Worm (Caenorhabditis elegans) whole organism, early embryonic: ENCODE measurements around the gene osm-3.

ENCODE experiments used
- B0310.2 ChIP-seq: sonication (generic microtip); optimal IDR thresholded peaks from 2 replicates; lab custom pipeline; 2016; ENCODE audit warnings: mild to moderate bottlenecking, missing genetic modification characterization, missing compliant biosample characterization
- F13C5.2 ChIP-seq: sonication (generic microtip); optimal IDR thresholded peaks from 2 replicates; lab custom pipeline; 2017; ENCODE audit warnings: mild to moderate bottlenecking, missing genetic modification characterization, inconsistent platforms, missing compliant biosample characterization
- aly-1 ChIP-seq: sonication (generic microtip); optimal IDR thresholded peaks from 2 replicates; lab custom pipeline; 2016; ENCODE audit warnings: missing genetic modification characterization, missing compliant biosample characterization
- ama-1 ChIP-seq: fragments of 150-350 bp; optimal IDR thresholded peaks from 2 replicates; lab custom pipeline; 2014
- ceh-13 ChIP-seq: fragments of 200-800 bp; sonication (Bioruptor generic); optimal IDR thresholded peaks from 2 replicates; lab custom pipeline; 2018; ENCODE audit warnings: mild to moderate bottlenecking, missing genetic modification characterization, missing compliant biosample characterization
- ceh-36 ChIP-seq: sonication (generic microtip); optimal IDR thresholded peaks from 2 replicates; lab custom pipeline; 2016; ENCODE audit warnings: missing genetic modification characterization, inconsistent platforms, missing compliant biosample characterization
- ets-7 ChIP-seq: sonication (generic microtip); optimal IDR thresholded peaks from 2 replicates; lab custom pipeline; 2016; ENCODE audit warnings: missing genotype, missing genetic modification characterization, missing compliant biosample characterization
- flt-1 ChIP-seq: fragments of 200-800 bp; sonication (Bioruptor generic); IDR thresholded peaks from 2 replicates; pipeline ENCODE4 v1.3.6; 2022; ENCODE audit warnings: missing genetic modification characterization, missing compliant biosample characterization
- hmbx-1 ChIP-seq: sonication (generic microtip); optimal IDR thresholded peaks from 2 replicates; lab custom pipeline; 2016; ENCODE audit warnings: mild to moderate bottlenecking, missing genetic modification characterization, missing compliant biosample characterization
- hmg-4 ChIP-seq: fragments of 200-800 bp; sonication (Bioruptor generic); optimal IDR thresholded peaks from 2 replicates; lab custom pipeline; 2018; ENCODE audit warnings: mild to moderate bottlenecking, missing genetic modification characterization, missing compliant biosample characterization
- hnd-1 ChIP-seq: sonication (generic microtip); optimal IDR thresholded peaks from 2 replicates; lab custom pipeline; 2016; ENCODE audit warnings: missing genetic modification characterization, missing compliant biosample characterization
- pes-1 ChIP-seq: fragments of 200-800 bp; sonication (Bioruptor generic); IDR thresholded peaks from 2 replicates; pipeline ENCODE4 v1.3.6; 2022; ENCODE audit warnings: missing genetic modification reagents, missing genetic modification characterization, missing compliant biosample characterization
- scrt-1 ChIP-seq: fragments of 200-800 bp; sonication (Bioruptor generic); IDR thresholded peaks from 2 replicates; pipeline ENCODE4 v1.3.6; 2022; ENCODE audit warnings: missing genetic modification characterization, missing compliant biosample characterization
- sea-1 ChIP-seq: fragments of 200-800 bp; sonication (Bioruptor generic); conservative IDR thresholded peaks from 2 replicates; pipeline ENCODE4 v1.3.6; 2022; ENCODE audit warnings: missing genetic modification characterization, missing compliant biosample characterization
- tbx-11 ChIP-seq: fragments of 200-800 bp; sonication (Bioruptor generic); IDR thresholded peaks from 2 replicates; pipeline ENCODE4 v1.3.6; 2022; ENCODE audit warnings: missing genetic modification characterization, missing compliant biosample characterization
- tbx-37 ChIP-seq: fragments of 200-800 bp; sonication (Bioruptor generic); conservative IDR thresholded peaks from 2 replicates; pipeline ENCODE4 v1.3.6; 2022; ENCODE audit warnings: missing genetic modification reagents, missing genetic modification characterization, missing compliant biosample characterization
- tra-4 ChIP-seq: sonication (generic microtip); optimal IDR thresholded peaks from 2 replicates; lab custom pipeline; 2017; ENCODE audit warnings: missing genetic modification characterization, missing compliant biosample characterization

The osm-3 gene

ce11 chrIV:3824720-3825119 lies 23.9 kb upstream of the osm-3 start:
- no peak for TF ChIP-seq hmbx-1
- TF ChIP-seq flt-1, result no peak
- TF ChIP-seq ceh-13, result no peak
- no peak for TF ChIP-seq sea-1 (GFP tag; lab: Robert Waterston, UW)
- TF ChIP-seq tbx-37 (GFP tag; lab: Robert Waterston, UW), result no peak
- TF ChIP-seq scrt-1 (GFP tag; lab: Robert Waterston, UW), result no peak
- TF ChIP-seq tra-4 (tag; lab: Kevin White, UChicago), result no peak
- TF ChIP-seq pes-1 (GFP tag; lab: Robert Waterston, UW), result no peak
- peak; percentile 18 for TF ChIP-seq F13C5.2
- TF ChIP-seq hmg-4 (GFP tag; lab: Kevin White, UChicago), result peak; percentile 20

- TF ChIP-seq hmbx-1 (no peak), flt-1 (no peak), scrt-1 (GFP tag; lab: Robert Waterston, UW) (no peak), ceh-36 (tag; lab: Kevin White, UChicago) (no peak), B0310.2 (no peak), sea-1 (GFP tag; lab: Robert Waterston, UW) (no peak), hnd-1 (no peak), tbx-11 (GFP tag; lab: Robert Waterston, UW) (no peak), aly-1 (tag; lab: Kevin White, UChicago) (no peak), tra-4 (tag; lab: Kevin White, UChicago) (no peak), hmg-4 (GFP tag; lab: Kevin White, UChicago) (no peak), ceh-13 (no peak), ets-7 (tag; lab: Kevin White, UChicago) (no peak)
These were observed 20.7 kb upstream of the osm-3 start for ce11 chrIV:3821554-3821953.

ce11 chrIV:3820133-3820532 lies 19.3 kb upstream of the osm-3 start:
- TF ChIP-seq B0310.2 (no peak), sea-1 (GFP tag; lab: Robert Waterston, UW) (no peak), flt-1 (no peak), aly-1 (tag; lab: Kevin White, UChicago) (no peak), ceh-36 (tag; lab: Kevin White, UChicago) (no peak), scrt-1 (GFP tag; lab: Robert Waterston, UW) (no peak), pes-1 (GFP tag; lab: Robert Waterston, UW) (no peak), hmbx-1 (no peak), ets-7 (tag; lab: Kevin White, UChicago) (no peak), hnd-1 (no peak), tbx-37 (GFP tag; lab: Robert Waterston, UW) (no peak), F13C5.2 (no peak), hmg-4 (GFP tag; lab: Kevin White, UChicago) (no peak), tra-4 (tag; lab: Kevin White, UChicago) (no peak), tbx-11 (GFP tag; lab: Robert Waterston, UW) (no peak), ceh-13 (no peak), ama-1 (no peak)

ce11 chrIV:3819278-3819777 lies 18.5 kb upstream of the osm-3 start, which contains the start of gene bris-1:
Gene bris-1 (minus strand): TSS chrIV:3819328.
- TF ChIP-seq ceh-13 (no peak), tra-4 (tag; lab: Kevin White, UChicago) (no peak), hnd-1 (no peak), sea-1 (GFP tag; lab: Robert Waterston, UW) (no peak), flt-1 (no peak), scrt-1 (GFP tag; lab: Robert Waterston, UW) (no peak), pes-1 (GFP tag; lab: Robert Waterston, UW) (no peak), tbx-37 (GFP tag; lab: Robert Waterston, UW) (no peak), hmg-4 (GFP tag; lab: Kevin White, UChicago) (no peak), hmbx-1 (no peak), ceh-36 (tag; lab: Kevin White, UChicago) (no peak), B0310.2 (no peak), ama-1 (no peak), ets-7 (tag; lab: Kevin White, UChicago) (no peak)

- TF ChIP-seq tbx-37 (GFP tag; lab: Robert Waterston, UW) (no peak), hmbx-1 (no peak), B0310.2 (no peak), ama-1 (no peak), hnd-1 (no peak), flt-1 (no peak), pes-1 (GFP tag; lab: Robert Waterston, UW) (no peak), ets-7 (tag; lab: Kevin White, UChicago) (no peak), F13C5.2 (no peak), sea-1 (GFP tag; lab: Robert Waterston, UW) (no peak), ceh-36 (tag; lab: Kevin White, UChicago) (no peak), ceh-13 (no peak), tbx-11 (GFP tag; lab: Robert Waterston, UW) (no peak), hmg-4 (GFP tag; lab: Kevin White, UChicago) (no peak)
These were observed 16.4 kb upstream of the osm-3 start for ce11 chrIV:3817253-3817652.

- TF ChIP-seq B0310.2 (no peak), F13C5.2 (no peak), ceh-13 (no peak), ceh-36 (tag; lab: Kevin White, UChicago) (no peak), flt-1 (no peak), tbx-11 (GFP tag; lab: Robert Waterston, UW) (no peak), hnd-1 (no peak), sea-1 (GFP tag; lab: Robert Waterston, UW) (no peak), ama-1 (no peak), ets-7 (tag; lab: Kevin White, UChicago) (no peak), aly-1 (tag; lab: Kevin White, UChicago) (no peak), tra-4 (tag; lab: Kevin White, UChicago) (no peak), hmg-4 (GFP tag; lab: Kevin White, UChicago) (no peak), pes-1 (GFP tag; lab: Robert Waterston, UW) (no peak), tbx-37 (GFP tag; lab: Robert Waterston, UW) (no peak), hmbx-1 (no peak), scrt-1 (GFP tag; lab: Robert Waterston, UW) (no peak)
These were observed 14.4 kb upstream of the osm-3 start for ce11 chrIV:3815259-3815644.

ce11 chrIV:3814553-3815258 lies 13.9 kb upstream of the osm-3 start:
- no peak for TF ChIP-seq tra-4 (tag; lab: Kevin White, UChicago)
- no peak for TF ChIP-seq ceh-13
- TF ChIP-seq tbx-37 (GFP tag; lab: Robert Waterston, UW), result no peak
- no peak for TF ChIP-seq F13C5.2
- no peak for TF ChIP-seq flt-1
- TF ChIP-seq hnd-1, result no peak
- no peak for TF ChIP-seq B0310.2
- no peak for TF ChIP-seq ceh-36 (tag; lab: Kevin White, UChicago)
